Worm (Caenorhabditis elegans) whole organism, early embryonic: ENCODE data around the gene nas-10.

Experiments used
- B0310.2 ChIP-seq: sonication (generic microtip); optimal IDR thresholded peaks from 2 replicates; lab custom pipeline; 2016; ENCODE audit warnings: mild to moderate bottlenecking, missing genetic modification characterization, missing compliant biosample characterization
- ama-1 ChIP-seq: fragments of 150-350 bp; optimal IDR thresholded peaks from 2 replicates; lab custom pipeline; 2014
- ceh-13 ChIP-seq: fragments of 200-800 bp; sonication (Bioruptor generic); optimal IDR thresholded peaks from 2 replicates; lab custom pipeline; 2018; ENCODE audit warnings: mild to moderate bottlenecking, missing genetic modification characterization, missing compliant biosample characterization
- hmbx-1 ChIP-seq: sonication (generic microtip); optimal IDR thresholded peaks from 2 replicates; lab custom pipeline; 2016; ENCODE audit warnings: mild to moderate bottlenecking, missing genetic modification characterization, missing compliant biosample characterization
- hnd-1 ChIP-seq: sonication (generic microtip); optimal IDR thresholded peaks from 2 replicates; lab custom pipeline; 2016; ENCODE audit warnings: missing genetic modification characterization, missing compliant biosample characterization
- pes-1 ChIP-seq: fragments of 200-800 bp; sonication (Bioruptor generic); IDR thresholded peaks from 2 replicates; pipeline ENCODE4 v1.3.6; 2022; ENCODE audit warnings: missing genetic modification reagents, missing genetic modification characterization, missing compliant biosample characterization
- scrt-1 ChIP-seq: fragments of 200-800 bp; sonication (Bioruptor generic); IDR thresholded peaks from 2 replicates; pipeline ENCODE4 v1.3.6; 2022; ENCODE audit warnings: missing genetic modification characterization, missing compliant biosample characterization

DNA sequence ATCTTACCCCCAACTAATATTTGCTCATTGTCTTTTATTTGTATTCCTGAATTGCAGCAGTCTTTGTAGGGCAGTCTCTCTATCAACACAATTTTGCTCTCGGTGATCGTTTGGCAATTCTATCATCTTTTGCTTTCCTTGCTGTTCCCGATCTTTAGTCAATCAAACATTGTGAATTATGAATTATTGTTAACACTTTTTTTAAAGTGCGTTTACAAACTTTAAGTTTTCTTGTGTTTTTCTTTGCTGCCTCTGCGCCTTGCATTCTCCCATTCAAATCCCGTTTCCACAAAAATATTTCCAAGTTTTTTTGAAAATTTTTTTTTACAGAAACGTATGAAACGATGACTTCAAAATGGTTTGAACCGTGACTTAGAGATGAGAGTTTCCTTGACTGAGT, 18.7 kb upstream of the nas-10 start, which contains the start of gene ver-4:
- TF ChIP-seq ama-1 (lab: Kevin White, UChicago), result no peak
- TF ChIP-seq hnd-1 (tag; lab: Kevin White, UChicago), result no peak
- no peak for TF ChIP-seq hmbx-1
- TF ChIP-seq scrt-1 (GFP tag; lab: Robert Waterston, UW), result no peak
- no peak for TF ChIP-seq B0310.2 (tag; lab: Kevin White, UChicago)
- TF ChIP-seq pes-1 (GFP tag; lab: Robert Waterston, UW), result no peak
- TF ChIP-seq ceh-13 (GFP tag; lab: Kevin White, UChicago), result no peak
